Worm (Caenorhabditis elegans): ENCODE results near the gene T16G12.9.

Gene T16G12.9

DNA sequence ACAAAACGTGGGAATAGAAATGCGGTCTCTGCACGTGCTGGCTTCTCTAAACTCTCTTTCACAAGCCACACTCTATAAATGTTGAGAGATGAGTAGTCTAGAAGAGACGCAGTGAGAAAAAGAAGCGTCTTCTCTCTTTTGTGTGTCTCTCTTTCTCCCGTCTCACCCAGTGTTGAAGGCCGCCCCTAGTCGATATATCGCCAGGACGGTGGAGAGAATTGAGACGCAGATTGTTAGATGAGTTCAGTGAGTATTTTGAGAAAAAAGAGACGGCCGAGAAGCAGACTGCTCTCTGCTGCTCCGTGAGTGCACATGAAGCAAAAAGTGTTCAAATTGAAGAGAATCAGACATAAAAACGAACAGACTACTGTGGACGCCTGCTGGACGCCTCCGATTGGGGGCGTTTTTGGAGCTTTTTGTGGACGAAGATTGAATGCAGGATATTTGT is 18.5 kb upstream of the T16G12.9 start (continued):
- TF ChIP-seq egl-13 (tag; optimal IDR thresholded peaks at IDR 0.05) (peak; percentile 76), snpc-4 (tag; optimal IDR thresholded peaks at IDR 0.05) (peak; percentile 77), pqm-1 (tag; optimal IDR thresholded peaks at IDR 0.05) (no peak), hlh-17 (GFP tag; optimal IDR thresholded peaks at IDR 0.05; ENCODE audit: borderline replicate concordance) (no peak), egl-27 (tag; optimal IDR thresholded peaks at IDR 0.05) (peak; percentile 65 to 85), ama-1 (optimal IDR thresholded peaks at IDR 0.05) (peak; percentile 53), ztf-4 (tag; optimal IDR thresholded peaks at IDR 0.05) (peak; percentile 54), mef-2 (tag; optimal IDR thresholded peaks at IDR 0.05) (peak; percentile 79), blmp-1 (tag; optimal IDR thresholded peaks at IDR 0.05) (peak; percentile 66), pax-3 (tag; optimal IDR thresholded peaks at IDR 0.05) (peak; percentile 53), mab-9 (GFP tag; IDR thresholded peaks at IDR 0.05) (peak; percentile 50; the same call in 1 of the 2 replicates), fkh-4 (tag; optimal IDR thresholded peaks at IDR 0.05; ENCODE audit: borderline replicate concordance) (peak; percentile 52), snu-23 (GFP tag; optimal IDR thresholded peaks at IDR 0.05) (peak; percentile 95), sptf-1 (tag; optimal IDR thresholded peaks at IDR 0.05) (no peak), swsn-7 (tag; optimal IDR thresholded peaks at IDR 0.05) (peak; percentile 93), sup-37 (GFP tag; optimal IDR thresholded peaks at IDR 0.05) (no peak), nhr-84 (tag; optimal IDR thresholded peaks at IDR 0.05) (no peak), zag-1 (tag; optimal IDR thresholded peaks at IDR 0.05) (peak; percentile 28), nhr-237 (tag; optimal IDR thresholded peaks at IDR 0.05) (peak; percentile 78), lin-35 (GFP tag; optimal IDR thresholded peaks at IDR 0.05) (peak; percentile 80), dpl-1 (GFP tag; optimal IDR thresholded peaks at IDR 0.05) (peak; percentile 73 to 76 (median 73)), aly-2 (tag; optimal IDR thresholded peaks at IDR 0.05) (peak; percentile 78), nhr-85 (tag) (peak; percentile 93), isw-1 (GFP tag; IDR thresholded peaks at IDR 0.05) (peak; percentile 75), lin-15B (tag; optimal IDR thresholded peaks at IDR 0.05) (peak; percentile 35), fkh-10 (GFP tag; optimal IDR thresholded peaks at IDR 0.05) (peak; percentile 64), efl-1 (optimal IDR thresholded peaks at IDR 0.05) (peak; percentile 87 to 89), efl-1 (GFP tag; optimal IDR thresholded peaks at IDR 0.05 in 1 of 2) (peak; percentile 64 to 98), lir-3 (tag; optimal IDR thresholded peaks at IDR 0.05; ENCODE audit: poor library complexity) (peak; percentile 80), mep-1 (tag; optimal IDR thresholded peaks at IDR 0.05) (peak; percentile 83), aha-1 (tag; optimal IDR thresholded peaks at IDR 0.05) (no peak), hlh-4 (tag; optimal IDR thresholded peaks at IDR 0.05) (no peak), nhr-19 (GFP tag; conservative IDR thresholded peaks at IDR 0.05) (peak; percentile 86), lin-14 (GFP tag; optimal IDR thresholded peaks at IDR 0.05) (peak; percentile 99), sox-4 (tag; optimal IDR thresholded peaks at IDR 0.05) (peak; percentile 26), fkh-8 (tag; optimal IDR thresholded peaks at IDR 0.05) (peak; percentile 91), fos-1 (tag; optimal IDR thresholded peaks at IDR 0.05) (peak; percentile 85), dsc-1 (tag; optimal IDR thresholded peaks at IDR 0.05) (peak; percentile 92), lsy-2 (tag; optimal IDR thresholded peaks at IDR 0.05) (peak; percentile 90 to 94), ces-1 (GFP tag; optimal IDR thresholded peaks at IDR 0.05) (no peak), F16B12.6 (tag; optimal IDR thresholded peaks at IDR 0.05) (peak; percentile 65), nhr-71 (tag; optimal IDR thresholded peaks at IDR 0.05) (peak; percentile 97), grh-1 (GFP tag; IDR thresholded peaks at IDR 0.05) (peak; percentile 60), efl-3 (GFP tag; optimal IDR thresholded peaks at IDR 0.05) (no peak), unc-62 (GFP tag; optimal IDR thresholded peaks at IDR 0.05) (no peak)

DNA sequence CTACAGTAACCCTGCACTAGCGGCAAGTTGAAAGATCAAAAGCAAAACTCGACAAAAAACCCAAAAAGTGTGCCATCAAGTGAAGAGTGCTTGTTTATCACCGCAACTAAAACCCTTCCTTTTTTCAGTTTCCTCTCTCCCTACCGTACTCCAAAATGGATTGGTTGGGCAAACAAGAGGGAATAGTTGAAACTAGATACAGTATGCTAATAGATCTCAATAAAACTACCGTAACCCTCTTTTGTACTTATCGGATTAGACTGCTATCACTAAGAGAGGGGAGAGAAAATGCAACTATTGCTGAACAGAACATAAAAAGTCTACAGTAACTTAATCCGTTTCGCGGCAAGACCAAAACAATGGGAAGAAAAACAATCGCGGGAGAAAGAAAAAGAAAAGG is 17.3 kb upstream of the T16G12.9 start:
- TF ChIP-seq blmp-1 (tag; optimal IDR thresholded peaks at IDR 0.05) (peak; percentile 8), lsy-2 (tag; optimal IDR thresholded peaks at IDR 0.05) (peak in 1 of 2 experiments; percentile 49), nhr-19 (GFP tag; conservative IDR thresholded peaks at IDR 0.05) (no peak), aha-1 (tag; optimal IDR thresholded peaks at IDR 0.05) (no peak), lin-35 (GFP tag; optimal IDR thresholded peaks at IDR 0.05) (peak in 1 of 2 experiments; percentile 6)

Measured in whole organism, L1 larva.